Worm (Caenorhabditis elegans): ENCODE data around the gene C54G10.1.

The C54G10.1 gene

ce11 chrV:14635119-14635518 is 5.8 kb upstream of the C54G10.1 start, which contains the start of gene F43D2.6:
TSS of gene F43D2.6 (minus strand) at chrV:14635180.
- TF ChIP-seq unc-130 (GFP tag; optimal IDR thresholded peaks at IDR 0.05) (no peak), ces-1 (GFP tag; optimal IDR thresholded peaks at IDR 0.05) (no peak), zip-2 (tag; optimal IDR thresholded peaks at IDR 0.05) (no peak), R02D3.7 (tag; optimal IDR thresholded peaks at IDR 0.05) (no peak), nhr-10 (tag; optimal IDR thresholded peaks at IDR 0.05) (no peak), Y75B8A.6 (GFP tag; IDR thresholded peaks at IDR 0.05) (no peak), pqm-1 (tag; optimal IDR thresholded peaks at IDR 0.05) (no peak), madf-9 (GFP tag; conservative IDR thresholded peaks at IDR 0.05) (no peak), ceh-82 (tag; optimal IDR thresholded peaks at IDR 0.05) (no peak), dve-1 (tag; optimal IDR thresholded peaks at IDR 0.05; ENCODE audit: insufficient read depth) (no peak)

ce11 chrV:14638075-14638474 is 2.8 kb upstream of the C54G10.1 start:
- TF ChIP-seq nhr-10 (tag; optimal IDR thresholded peaks at IDR 0.05) (no peak), F37D6.2 (tag; optimal IDR thresholded peaks at IDR 0.05) (no peak)

ce11 chrV:14640071-14640470 is 830 bp upstream of the C54G10.1 start, which contains the start of gene F43D2.7:
TSS of gene F43D2.7 (minus strand) at chrV:14640171.
- no peak for TF ChIP-seq mes-2 (tag; optimal IDR thresholded peaks at IDR 0.05; ENCODE audit: poor library complexity, severe bottlenecking)
- no peak for TF ChIP-seq egl-43 (GFP tag; IDR thresholded peaks at IDR 0.05)
- TF ChIP-seq ztf-11 (tag; optimal IDR thresholded peaks at IDR 0.05) = no peak
- no peak for TF ChIP-seq snpc-1.2 (GFP tag; IDR thresholded peaks at IDR 0.05)
- no peak for TF ChIP-seq zip-11 (GFP tag; IDR thresholded peaks at IDR 0.05)
- no peak for TF ChIP-seq nhr-6 (tag; optimal IDR thresholded peaks at IDR 0.05)
- TF ChIP-seq zfp-2 (tag; optimal IDR thresholded peaks at IDR 0.05) = no peak
- no peak for TF ChIP-seq hif-1 (tag; optimal IDR thresholded peaks at IDR 0.05)
- no peak for TF ChIP-seq pqm-1 (tag; optimal IDR thresholded peaks at IDR 0.05)
- TF ChIP-seq mdl-1 (tag; optimal IDR thresholded peaks at IDR 0.05) = no peak
- TF ChIP-seq unc-130 (GFP tag; optimal IDR thresholded peaks at IDR 0.05) = no peak

- TF ChIP-seq unc-62 (GFP tag; optimal IDR thresholded peaks at IDR 0.05 in 1 of 2) = peak in 1 of 2 experiments; percentile 87
- no peak for TF ChIP-seq unc-62 (tag; optimal IDR thresholded peaks at IDR 0.05)
- TF ChIP-seq arid-1 (GFP tag; conservative IDR thresholded peaks at IDR 0.05) = no peak
- TF ChIP-seq lin-38 (GFP tag; IDR thresholded peaks at IDR 0.05) = 0 out of 2 replicates have a peak, but pooled peaks have one; percentile 16
Observed at ce11 chrV:14642016-14642415, 1.1 kb downstream of the C54G10.1 start.

ce11 chrV:14645817-14646789 is 5.2 kb downstream of the C54G10.1 start, which contains the start of the genes rfc-1 and pmp-3:
TSS of gene rfc-1 (minus strand) at chrV:14645979.
TSS of gene pmp-3 (plus strand) at chrV:14646739.
- TF ChIP-seq ztf-11 (tag; optimal IDR thresholded peaks at IDR 0.05) (no peak), jun-1 (tag; optimal IDR thresholded peaks at IDR 0.05) (no peak), madf-5 (GFP tag; IDR thresholded peaks at IDR 0.05) (no peak), F10B5.3 (tag; optimal IDR thresholded peaks at IDR 0.05) (no peak), snpc-4 (tag; optimal IDR thresholded peaks at IDR 0.05) (no peak), daf-19 (GFP tag; conservative IDR thresholded peaks at IDR 0.05) (no peak), Y5F2A.4 (GFP tag; optimal IDR thresholded peaks at IDR 0.05) (no peak), D1046.2 (GFP tag; IDR thresholded peaks at IDR 0.05) (no peak), fkh-10 (GFP tag; optimal IDR thresholded peaks at IDR 0.05) (no peak), gei-8 (GFP tag; optimal IDR thresholded peaks at IDR 0.05) (no peak), zfp-3 (GFP tag; conservative IDR thresholded peaks at IDR 0.05) (no peak), mep-1 (tag; optimal IDR thresholded peaks at IDR 0.05) (peak; percentile 10), lim-7 (GFP tag; IDR thresholded peaks at IDR 0.05) (no peak), attf-4 (tag; optimal IDR thresholded peaks at IDR 0.05) (no peak), hlh-11 (tag; optimal IDR thresholded peaks at IDR 0.05) (peak; percentile 41), hmg-1.1 (GFP tag; IDR thresholded peaks at IDR 0.05) (no peak), fos-1 (tag; optimal IDR thresholded peaks at IDR 0.05) (no peak), Y48G9A.11 (GFP tag; IDR thresholded peaks at IDR 0.05) (no peak), hlh-30 (tag; optimal IDR thresholded peaks at IDR 0.05; ENCODE audit: insufficient read depth) (peak; percentile 11), madf-9 (GFP tag; conservative IDR thresholded peaks at IDR 0.05) (no peak), ama-1 (optimal IDR thresholded peaks at IDR 0.05) (no peak)
